Worm (Caenorhabditis elegans) whole organism, L3 larva: ENCODE data around the gene act-1.

ENCODE experiments used
- fos-1 ChIP-seq: fragments of 150-350 bp; optimal IDR thresholded peaks from 2 replicates; lab custom pipeline; 2014; ENCODE audit warnings: missing biosample characterization, missing genetic modification characterization
- nhr-12 ChIP-seq: fragments of 150-350 bp; optimal IDR thresholded peaks from 2 replicates; lab custom pipeline; 2014; ENCODE audit warnings: missing biosample characterization, missing genetic modification characterization
- unc-62 ChIP-seq: fragments of 150-350 bp; sonication (generic microtip); optimal IDR thresholded peaks from 4 replicates; lab custom pipeline; 2014; ENCODE audit warnings: missing biosample characterization, missing genetic modification reagents, missing genetic modification characterization

- no peak for TF ChIP-seq unc-62
- TF ChIP-seq nhr-12 (tag; lab: Kevin White, UChicago) = no peak
- TF ChIP-seq fos-1 (tag; lab: Kevin White, UChicago) = no peak
Measured at ce11 chrV:11123817-11124337, 43.0 kb downstream of the act-1 start, which contains the start of the genes atp-5 and lmtr-3.
